Worm (Caenorhabditis elegans) whole organism, L3 larva: ENCODE data around the gene R08D7.4.

Experiments
- egl-5 ChIP-seq: fragments of 150-350 bp; optimal IDR thresholded peaks from 2 replicates; lab custom pipeline; 2017; ENCODE audit warnings: missing biosample characterization, missing genetic modification reagents, missing genetic modification characterization, inconsistent platforms
- fkh-2 ChIP-seq: fragments of 150-350 bp; optimal IDR thresholded peaks from 2 replicates; lab custom pipeline; 2014; ENCODE audit warnings: missing biosample characterization, missing genetic modification reagents, missing genetic modification characterization
- snpc-4 ChIP-seq: fragments of 150-350 bp; optimal IDR thresholded peaks from 2 replicates; lab custom pipeline; 2014; ENCODE audit warnings: missing biosample characterization, missing genetic modification characterization
- tbx-2 ChIP-seq: sonication (generic microtip); optimal IDR thresholded peaks from 2 replicates; lab custom pipeline; 2016; ENCODE audit warnings: mild to moderate bottlenecking, missing genetic modification characterization, missing compliant biosample characterization

- TF ChIP-seq fkh-2 (tag; lab: Kevin White, UChicago) (no peak), snpc-4 (no peak), tbx-2 (tag; lab: Kevin White, UChicago) (no peak), egl-5 (tag; lab: Kevin White, UChicago) (no peak)
These were observed 30.9 kb downstream of the R08D7.4 start, which contains the start of the genes F59B2.15 and zif-1 for ce11 chrIII:9002545-9002944.
